Fruit fly (Drosophila melanogaster) whole organism, embryonic: ENCODE results near the gene CG9021.
A peak's percentile ranks its signal among the peaks of the same experiment; 100 is the strongest.

Experiments used
- Ada2b ChIP-seq: fragments of 200-800 bp; sonication (Bioruptor generic); IDR thresholded peaks from 2 replicates; pipeline ENCODE4 v1.3.6; 2022; ENCODE audit warnings: missing biosample characterization, missing genetic modification characterization
- Bgb ChIP-seq: fragments of 200-800 bp; sonication (Bioruptor generic); IDR thresholded peaks from 2 replicates; pipeline ENCODE4 v1.3.6; 2022; ENCODE audit warnings: missing biosample characterization, missing genetic modification characterization; ENCODE audit not compliant: partially characterized antibody
- CG10267 ChIP-seq: fragments of 200-800 bp; sonication (Bioruptor generic); optimal IDR thresholded peaks from 2 replicates; lab custom pipeline; 2018; ENCODE audit warnings: missing biosample characterization, mild to moderate bottlenecking, missing genetic modification characterization, moderate library complexity
- CG10462 ChIP-seq: fragments of 200-800 bp; sonication (Bioruptor generic); optimal IDR thresholded peaks from 2 replicates; lab custom pipeline; 2016; ENCODE audit warnings: missing biosample characterization, missing genetic modification characterization
- CG11560 ChIP-seq: fragments of 200-800 bp; sonication (Bioruptor generic); IDR thresholded peaks from 3 replicates; pipeline ENCODE4 v1.3.6; 2022; ENCODE audit warnings: missing biosample characterization, missing genetic modification characterization
- CG11696 ChIP-seq: fragments of 200-800 bp; sonication (Bioruptor generic); IDR thresholded peaks from 2 replicates; pipeline ENCODE4 v1.3.6; 2022; ENCODE audit warnings: missing biosample characterization, missing genetic modification characterization
- CG12659 ChIP-seq: fragments of 200-800 bp; sonication (Bioruptor generic); optimal IDR thresholded peaks from 3 replicates; lab custom pipeline; 2017; ENCODE audit warnings: mild to moderate bottlenecking, missing biosample characterization, missing genetic modification reagents, missing genetic modification characterization
- CG13296 ChIP-seq: fragments of 200-800 bp; sonication (Bioruptor generic); optimal IDR thresholded peaks from 3 replicates; lab custom pipeline; 2018; ENCODE audit warnings: missing biosample characterization, mild to moderate bottlenecking, missing genetic modification characterization
- CG13894 ChIP-seq: fragments of 200-800 bp; sonication (Bioruptor generic); optimal IDR thresholded peaks from 3 replicates; lab custom pipeline; 2018; ENCODE audit warnings: missing biosample characterization, mild to moderate bottlenecking, missing genetic modification characterization, moderate library complexity
- CG1529 ChIP-seq: fragments of 200-800 bp; sonication (Bioruptor generic); optimal IDR thresholded peaks from 3 replicates; lab custom pipeline; 2018; ENCODE audit warnings: missing biosample characterization, missing genetic modification characterization
- CG16813 ChIP-seq: fragments of 200-800 bp; sonication (Bioruptor generic); IDR thresholded peaks from 3 replicates; pipeline ENCODE4 v1.3.6; 2022; ENCODE audit warnings: missing biosample characterization, missing genetic modification characterization; ENCODE audit not compliant: partially characterized antibody
- CG18011 ChIP-seq: fragments of 200-800 bp; sonication (Bioruptor generic); optimal IDR thresholded peaks from 2 replicates; lab custom pipeline; 2017; ENCODE audit warnings: missing biosample characterization, missing genetic modification characterization, mild to moderate bottlenecking, moderate library complexity, missing genotype
- CG2199 ChIP-seq: fragments of 200-800 bp; sonication (Bioruptor generic); IDR thresholded peaks from 3 replicates; pipeline ENCODE4 v1.3.6; 2022; ENCODE audit warnings: missing biosample characterization, missing genetic modification characterization
- CG2678 ChIP-seq: fragments of 200-800 bp; sonication (Bioruptor generic); optimal IDR thresholded peaks from 3 replicates; lab custom pipeline; 2019; ENCODE audit warnings: missing biosample characterization, mild to moderate bottlenecking, missing genetic modification characterization, moderate library complexity
- CG30020 ChIP-seq: fragments of 200-800 bp; optimal IDR thresholded peaks from 2 replicates; lab custom pipeline; 2019; ENCODE audit warnings: missing biosample characterization, mild to moderate bottlenecking, missing genetic modification characterization, moderate library complexity
- CG30403 ChIP-seq: fragments of 200-800 bp; sonication (Bioruptor generic); optimal IDR thresholded peaks from 3 replicates; lab custom pipeline; 2016; ENCODE audit warnings: missing biosample characterization, missing genetic modification characterization
- CG33557 ChIP-seq: fragments of 200-800 bp; sonication (Bioruptor generic); optimal IDR thresholded peaks from 2 replicates; lab custom pipeline; 2019; ENCODE audit warnings: missing biosample characterization, mild to moderate bottlenecking, missing genetic modification characterization, moderate library complexity
- CG4404 ChIP-seq: fragments of 200-800 bp; sonication (Bioruptor generic); IDR thresholded peaks from 2 replicates; pipeline ENCODE4 v1.3.6; 2022; ENCODE audit warnings: missing biosample characterization, missing genetic modification characterization
- CG6272 ChIP-seq: fragments of 200-800 bp; sonication (Bioruptor generic); IDR thresholded peaks from 2 replicates; pipeline ENCODE4 v1.3.6; 2022; ENCODE audit warnings: missing biosample characterization, missing genetic modification characterization
- CG6765 ChIP-seq: fragments of 200-800 bp; sonication (Bioruptor generic); optimal IDR thresholded peaks from 3 replicates; lab custom pipeline; 2017; ENCODE audit warnings: missing biosample characterization, mild to moderate bottlenecking, missing genetic modification characterization
- CG8924 ChIP-seq: fragments of 200-800 bp; optimal IDR thresholded peaks from 3 replicates; lab custom pipeline; 2019; ENCODE audit warnings: missing biosample characterization, mild to moderate bottlenecking, missing genetic modification characterization, moderate library complexity
- CG9215 ChIP-seq: fragments of 200-800 bp; sonication (Bioruptor generic); IDR thresholded peaks from 2 replicates; pipeline ENCODE4 v1.3.6; 2022; ENCODE audit warnings: missing biosample characterization, missing genetic modification characterization
- CG9817 ChIP-seq: fragments of 200-800 bp; sonication (Bioruptor generic); optimal IDR thresholded peaks from 2 replicates; lab custom pipeline; 2018; ENCODE audit warnings: missing biosample characterization, mild to moderate bottlenecking, missing genetic modification characterization, moderate library complexity
- Deaf1 ChIP-seq: fragments of 200-800 bp; optimal IDR thresholded peaks from 3 replicates; lab custom pipeline; 2019; ENCODE audit warnings: missing biosample characterization, mild to moderate bottlenecking, missing genetic modification characterization, moderate library complexity
- HHEX ChIP-seq: fragments of 200-800 bp; sonication (Bioruptor generic); optimal IDR thresholded peaks from 3 replicates; lab custom pipeline; 2017; ENCODE audit warnings: missing biosample characterization, mild to moderate bottlenecking, missing genetic modification characterization, missing genetic modification reagents
- Hsf ChIP-seq: fragments of 200-800 bp; sonication (Bioruptor generic); optimal IDR thresholded peaks from 3 replicates; lab custom pipeline; 2016; ENCODE audit warnings: missing biosample characterization, missing genetic modification characterization
- Lim3 ChIP-seq: fragments of 200-800 bp; sonication (Bioruptor generic); IDR thresholded peaks from 2 replicates; pipeline ENCODE4 v1.3.6; 2022; ENCODE audit warnings: missing biosample characterization, missing genetic modification characterization
- Mrtf ChIP-seq: fragments of 200-800 bp; sonication (Bioruptor generic); IDR thresholded peaks from 3 replicates; pipeline ENCODE4 v1.3.6; 2022; ENCODE audit warnings: missing biosample characterization, missing genetic modification characterization
- Neu2 ChIP-seq: fragments of 200-800 bp; sonication (Bioruptor generic); optimal IDR thresholded peaks from 3 replicates; lab custom pipeline; 2016; ENCODE audit warnings: missing biosample characterization, missing genetic modification characterization, borderline replicate concordance
- cato ChIP-seq: fragments of 200-800 bp; sonication (Bioruptor generic); optimal IDR thresholded peaks from 2 replicates; lab custom pipeline; 2016; ENCODE audit warnings: missing biosample characterization, missing genetic modification characterization, borderline replicate concordance
- chif ChIP-seq, 2 experiments: fragments of 200-800 bp; sonication (Bioruptor generic); optimal IDR thresholded peaks; 3 replicates each; lab custom pipeline; 2016; ENCODE audit warnings: missing biosample characterization in 2 of 2, missing genetic modification characterization in 2 of 2
- eve ChIP-seq, 2 experiments: fragments of >200 bp; optimal IDR thresholded peaks; 2 replicates each; lab custom pipeline; 2017; ENCODE audit warnings: missing biosample characterization in 2 of 2, missing genetic modification characterization in 2 of 2
- fu2 ChIP-seq: fragments of 200-800 bp; sonication (Bioruptor generic); optimal IDR thresholded peaks from 2 replicates; lab custom pipeline; 2016; ENCODE audit warnings: missing biosample characterization, missing genetic modification characterization
- hth ChIP-seq: fragments of >200 bp; optimal IDR thresholded peaks from 2 replicates; lab custom pipeline; 2017; ENCODE audit warnings: inconsistent platforms
- insv ChIP-seq, 2 experiments: fragments of 200-800 bp; sonication (Bioruptor generic); optimal IDR thresholded peaks; 3 replicates each; lab custom pipeline; 2016 to 2018; ENCODE audit warnings: missing biosample characterization in 2 of 2, missing genetic modification characterization in 2 of 2
- lov ChIP-seq, 2 experiments: fragments of 200-800 bp in 1 of 2; fragments of >200 bp in 1 of 2; sonication (Bioruptor generic) in 1 of 2; IDR thresholded peaks in 1 of 2; optimal IDR thresholded peaks in 1 of 2; 2 replicates in 1 of 2; 3 replicates in 1 of 2; pipeline versions ENCODE4 v1.3.6 to Lab custom; 2017 to 2022; ENCODE audit warnings: missing biosample characterization in 1 of 2, missing genetic modification characterization in 1 of 2
- mirr ChIP-seq: fragments of 200-800 bp; sonication (Bioruptor generic); optimal IDR thresholded peaks from 3 replicates; lab custom pipeline; 2018; ENCODE audit warnings: missing biosample characterization, mild to moderate bottlenecking, missing genetic modification characterization
- org-1 ChIP-seq: fragments of 200-800 bp; sonication (Bioruptor generic); optimal IDR thresholded peaks from 2 replicates; lab custom pipeline; 2017; ENCODE audit warnings: missing biosample characterization, missing genetic modification characterization
- prd ChIP-seq, 3 experiments: fragments of >200 bp in 2 of 3; fragments of 200-800 bp in 1 of 3; sonication (Bioruptor generic) in 1 of 3; optimal IDR thresholded peaks in 2 of 3; IDR thresholded peaks in 1 of 3; 2 replicates in 2 of 3; 3 replicates in 1 of 3; pipeline versions ENCODE4 v1.3.6 to Lab custom; 2017 to 2022; ENCODE audit warnings: missing biosample characterization in 1 of 3, missing genetic modification characterization in 1 of 3
- pros ChIP-seq: fragments of 200-800 bp; sonication (Bioruptor generic); optimal IDR thresholded peaks from 3 replicates; lab custom pipeline; 2019; ENCODE audit warnings: missing biosample characterization, mild to moderate bottlenecking, missing genetic modification characterization, moderate library complexity
- pum ChIP-seq: fragments of 200-800 bp; sonication (Bioruptor generic); optimal IDR thresholded peaks from 2 replicates; lab custom pipeline; 2016; ENCODE audit warnings: missing biosample characterization, missing genetic modification characterization
- rib ChIP-seq: fragments of 200-800 bp; sonication (Bioruptor generic); IDR thresholded peaks from 2 replicates; pipeline ENCODE4 v1.3.6; 2022; ENCODE audit warnings: missing biosample characterization, missing genetic modification characterization
- ro ChIP-seq: fragments of 200-800 bp; sonication (Bioruptor generic); IDR thresholded peaks from 2 replicates; pipeline ENCODE4 v1.3.6; 2022; ENCODE audit warnings: missing biosample characterization, missing genetic modification characterization
- stwl ChIP-seq: fragments of 200-800 bp; sonication (Bioruptor generic); optimal IDR thresholded peaks from 3 replicates; lab custom pipeline; 2018; ENCODE audit warnings: missing biosample characterization, mild to moderate bottlenecking, missing genetic modification characterization, moderate library complexity
- tgo ChIP-seq: fragments of 200-800 bp; sonication (Bioruptor generic); IDR thresholded peaks from 3 replicates; pipeline ENCODE4 v1.3.6; 2022; ENCODE audit warnings: missing biosample characterization, missing genetic modification characterization
- tna ChIP-seq: fragments of 200-800 bp; sonication (Bioruptor generic); IDR thresholded peaks from 2 replicates; pipeline ENCODE4 v1.3.6; 2022; ENCODE audit warnings: missing biosample characterization, missing genetic modification characterization; ENCODE audit not compliant: partially characterized antibody
- toy ChIP-seq: fragments of 200-800 bp; sonication (Bioruptor generic); IDR thresholded peaks from 2 replicates; pipeline ENCODE4 v1.3.6; 2022; ENCODE audit warnings: missing biosample characterization, missing genetic modification characterization
- vvl ChIP-seq: fragments of 200-800 bp; sonication (Bioruptor generic); IDR thresholded peaks from 2 replicates; pipeline ENCODE4 v1.3.6; 2022; ENCODE audit warnings: missing biosample characterization, missing genetic modification characterization

Gene CG9021

dm6 chr2L:5948775-5949526, 44.5 kb upstream of the CG9021 start, which contains the start of gene CG9044 (continued):
- TF ChIP-seq prd (optimal IDR thresholded peaks at IDR 0.05; lab: Kevin White, UChicago) = no peak
- TF ChIP-seq prd (GFP tag; IDR thresholded peaks at IDR 0.05; lab: Robert Waterston, UW) = peak; percentile 60
- TF ChIP-seq CG2678 (tag; lab: Kevin White, UChicago) = no peak
- no peak for TF ChIP-seq CG2199 (GFP tag; lab: Robert Waterston, UW)
- TF ChIP-seq Neu2 (GFP tag; lab: Kevin White, UChicago) = peak; percentile 30
- peak; percentile 57 for TF ChIP-seq pum (GFP tag; lab: Kevin White, UChicago)
- peak; percentile 31 for TF ChIP-seq cato (GFP tag; lab: Kevin White, UChicago)
- TF ChIP-seq Lim3 (GFP tag; lab: Robert Waterston, UW) = no peak
- TF ChIP-seq CG12659 (GFP tag; lab: Kevin White, UChicago) = peak; percentile 79
- no peak for TF ChIP-seq CG1529 (GFP tag; lab: Kevin White, UChicago)
- 0 out of 3 replicates have a peak, but pooled peaks have one; percentile 6 for TF ChIP-seq CG11560
- TF ChIP-seq CG6765 (GFP tag; lab: Kevin White, UChicago) = no peak
- no peak for TF ChIP-seq hth (lab: Kevin White, UChicago)
- no peak for TF ChIP-seq Deaf1 (tag; lab: Kevin White, UChicago)
- TF ChIP-seq CG10267 (tag; lab: Kevin White, UChicago) = peak; percentile 59
- TF ChIP-seq lov (optimal IDR thresholded peaks at IDR 0.05; lab: Kevin White, UChicago) = no peak
- TF ChIP-seq lov (GFP tag; IDR thresholded peaks at IDR 0.05; lab: Robert Waterston, UW) = no peak
- TF ChIP-seq CG13894 (tag; lab: Kevin White, UChicago) = no peak
- TF ChIP-seq rib (GFP tag; lab: Robert Waterston, UW) = no peak
- TF ChIP-seq Bgb = peak; percentile 89
- no peak for TF ChIP-seq Mrtf (GFP tag; lab: Robert Waterston, UW)
- peak; percentile 69 for TF ChIP-seq Hsf (GFP tag; lab: Kevin White, UChicago)
- no peak; the same call in none of the 2 replicates for TF ChIP-seq CG6272 (GFP tag; lab: Robert Waterston, UW)
- TF ChIP-seq CG8924 (tag; lab: Kevin White, UChicago) = peak; percentile 34
- TF ChIP-seq CG33557 (GFP tag; lab: Kevin White, UChicago) = peak; percentile 7
- no peak; the same call in 2 of the 3 replicates for TF ChIP-seq tgo (GFP tag; lab: Robert Waterston, UW)
- no peak for TF ChIP-seq HHEX (GFP tag; lab: Kevin White, UChicago)
- peak; percentile 20 for TF ChIP-seq stwl (tag; lab: Kevin White, UChicago)
- TF ChIP-seq fu2 (GFP tag; lab: Kevin White, UChicago) = peak; percentile 70
- TF ChIP-seq CG13296 (GFP tag; lab: Kevin White, UChicago) = no peak
- TF ChIP-seq CG30020 (tag; lab: Kevin White, UChicago) = peak; percentile 64
- TF ChIP-seq tna (GFP tag; lab: Robert Waterston, UW) = peak; percentile 76
- no peak for TF ChIP-seq mirr (GFP tag; lab: Kevin White, UChicago)
- TF ChIP-seq CG11696 (GFP tag; lab: Robert Waterston, UW) = no peak
- TF ChIP-seq chif (GFP tag; optimal IDR thresholded peaks at IDR 0.05; lab: Kevin White, UChicago) = peak; percentile 1 to 46
- no peak for TF ChIP-seq pros
- peak; percentile 57 for TF ChIP-seq CG9817 (tag; lab: Kevin White, UChicago)
- TF ChIP-seq eve (GFP tag; optimal IDR thresholded peaks at IDR 0.05; lab: Kevin White, UChicago) = no peak
- TF ChIP-seq CG18011 = no peak
- TF ChIP-seq CG10462 = no peak
- TF ChIP-seq CG16813 (GFP tag; lab: Robert Waterston, UW) = peak; percentile 96
- TF ChIP-seq toy = no peak
- TF ChIP-seq org-1 (GFP tag; lab: Kevin White, UChicago) = no peak
- TF ChIP-seq Ada2b (GFP tag; lab: Robert Waterston, UW) = peak; percentile 45; the same call in 1 of the 2 replicates
- peak; percentile 45; the same call in 1 of the 2 replicates for TF ChIP-seq CG4404 (GFP tag; lab: Robert Waterston, UW)
- peak in 1 of 2 experiments; percentile 20 for TF ChIP-seq insv (GFP tag; optimal IDR thresholded peaks at IDR 0.05; lab: Kevin White, UChicago)
- peak; percentile 74 for TF ChIP-seq CG30403
- TF ChIP-seq vvl (GFP tag; lab: Robert Waterston, UW) = no peak
- TF ChIP-seq ro (GFP tag; lab: Robert Waterston, UW) = no peak
- peak; percentile 66 for TF ChIP-seq CG9215 (GFP tag; lab: Robert Waterston, UW)
